Fruit fly (Drosophila melanogaster): ENCODE results near the gene CG14050.

- TF ChIP-seq pnt (GFP tag; optimal IDR thresholded peaks at IDR 0.05) (no peak), CG7839 (tag; optimal IDR thresholded peaks at IDR 0.05) (no peak), CG13296 (GFP tag; optimal IDR thresholded peaks at IDR 0.05) (no peak), fd3F (GFP tag; optimal IDR thresholded peaks at IDR 0.05) (no peak), CG3726 (GFP tag; IDR thresholded peaks at IDR 0.05) (no peak), ara (GFP tag; IDR thresholded peaks at IDR 0.05) (no peak)
Measured at dm6 chrX:2307564-2307963, 18.5 kb downstream of the CG14050 start.
